Worm (Caenorhabditis elegans) whole organism, L4 larva: ENCODE results near the gene F01D5.3.
A peak's percentile ranks its signal among the peaks of the same experiment; 100 is the strongest.

ENCODE experiments used
- F10B5.3 ChIP-seq: sonication (generic microtip); optimal IDR thresholded peaks from 2 replicates; lab custom pipeline; 2016; ENCODE audit warnings: mild to moderate bottlenecking, missing genetic modification characterization, missing compliant biosample characterization
- F26F4.8 ChIP-seq: fragments of 200-800 bp; sonication (Bioruptor generic); conservative IDR thresholded peaks from 2 replicates; pipeline ENCODE4 v1.3.6; 2022; ENCODE audit warnings: missing genetic modification characterization, missing compliant biosample characterization
- F44E2.7 ChIP-seq: fragments of 200-800 bp; sonication (Bioruptor generic); IDR thresholded peaks from 2 replicates; pipeline ENCODE4 v2.1.2; 2022; ENCODE audit warnings: missing genetic modification characterization, missing compliant biosample characterization
- ZK546.5 ChIP-seq, 2 experiments: sonication (generic microtip); optimal IDR thresholded peaks; 2 replicates each; lab custom pipeline; 2017; ENCODE audit warnings: missing biosample characterization in 2 of 2, missing genetic modification characterization in 2 of 2
- aha-1 ChIP-seq: fragments of 150-350 bp; peaks from one replicate; lab custom pipeline; 2014; ENCODE audit warnings: missing biosample characterization, missing genetic modification characterization
- attf-4 ChIP-seq: sonication (generic microtip); optimal IDR thresholded peaks from 3 replicates; lab custom pipeline; 2017; ENCODE audit warnings: missing biosample characterization, missing genetic modification characterization
- ceh-32 ChIP-seq: sonication (generic microtip); optimal IDR thresholded peaks from 2 replicates; lab custom pipeline; 2016; ENCODE audit warnings: mild to moderate bottlenecking, missing genetic modification characterization, missing compliant biosample characterization; ENCODE audit not compliant: poor library complexity
- ces-1 ChIP-seq: fragments of 150-350 bp; sonication (generic microtip); optimal IDR thresholded peaks from 4 replicates; lab custom pipeline; 2014; ENCODE audit warnings: missing biosample characterization, missing genetic modification reagents, missing genetic modification characterization
- daf-16 ChIP-seq, 3 experiments: sonication (generic microtip); optimal IDR thresholded peaks; 2 replicates each; lab custom pipeline; 2016 to 2017; ENCODE audit warnings: missing genetic modification characterization in 3 of 3, missing genetic modification reagents in 3 of 3, mild to moderate bottlenecking in 2 of 3, missing compliant biosample characterization in 2 of 3, missing biosample characterization in 1 of 3, moderate library complexity in 1 of 3
- dmd-6 ChIP-seq: fragments of 200-800 bp; sonication (Bioruptor generic); IDR thresholded peaks from 2 replicates; pipeline ENCODE4 v1.3.6; 2022; ENCODE audit warnings: missing genetic modification reagents, missing genetic modification characterization, missing compliant biosample characterization
- dve-1 ChIP-seq: sonication (generic microtip); optimal IDR thresholded peaks from 2 replicates; lab custom pipeline; 2017; ENCODE audit warnings: antibody characterized with exemption, mild to moderate bottlenecking, missing genetic modification characterization, missing compliant biosample characterization; ENCODE audit not compliant: insufficient read depth
- egl-27 ChIP-seq: sonication (generic microtip); optimal IDR thresholded peaks from 3 replicates; lab custom pipeline; 2017; ENCODE audit warnings: missing biosample characterization, missing genetic modification reagents, missing genetic modification characterization
- egl-43 ChIP-seq: fragments of 200-800 bp; sonication (Bioruptor generic); IDR thresholded peaks from 2 replicates; pipeline ENCODE4 v1.3.6; 2022; ENCODE audit warnings: missing genetic modification reagents, missing genetic modification characterization, missing compliant biosample characterization
- fkh-10 ChIP-seq: fragments of 150-350 bp; optimal IDR thresholded peaks from 2 replicates; lab custom pipeline; 2014; ENCODE audit warnings: missing biosample characterization, missing genetic modification reagents, missing genetic modification characterization
- hlh-11 ChIP-seq: fragments of 200-800 bp; sonication (Bioruptor generic); optimal IDR thresholded peaks from 2 replicates; lab custom pipeline; 2018; ENCODE audit warnings: mild to moderate bottlenecking, missing genetic modification characterization, missing compliant biosample characterization
- hlh-30 ChIP-seq: sonication (generic microtip); optimal IDR thresholded peaks from 2 replicates; lab custom pipeline; 2017; ENCODE audit warnings: antibody characterized with exemption, mild to moderate bottlenecking, missing genetic modification characterization, missing compliant biosample characterization; ENCODE audit not compliant: insufficient read depth
- hmg-1.1 ChIP-seq: fragments of 200-800 bp; sonication (Bioruptor generic); IDR thresholded peaks from 2 replicates; pipeline ENCODE4 v1.3.6; 2022; ENCODE audit warnings: missing genetic modification reagents, missing genetic modification characterization, missing compliant biosample characterization
- jun-1 ChIP-seq: fragments of 150-350 bp; optimal IDR thresholded peaks from 2 replicates; lab custom pipeline; 2014; ENCODE audit warnings: missing biosample characterization, missing genetic modification reagents, missing genetic modification characterization
- lin-1 ChIP-seq: fragments of 200-800 bp; sonication (Bioruptor generic); IDR thresholded peaks from 2 replicates; pipeline ENCODE4 v1.3.6; 2022; ENCODE audit warnings: missing genetic modification reagents, missing genetic modification characterization, missing compliant biosample characterization
- lin-13 ChIP-seq: fragments of 150-350 bp; optimal IDR thresholded peaks from 2 replicates; lab custom pipeline; 2014; ENCODE audit warnings: missing biosample characterization, missing genetic modification reagents, missing genetic modification characterization
- lin-29 ChIP-seq: fragments of 200-800 bp; sonication (Bioruptor generic); IDR thresholded peaks from 2 replicates; pipeline ENCODE4 v1.3.6; 2022; ENCODE audit warnings: missing genetic modification reagents, missing genetic modification characterization, missing compliant biosample characterization
- madf-5 ChIP-seq, 2 experiments: fragments of 200-800 bp; sonication (Bioruptor generic); IDR thresholded peaks; 2 replicates each; pipeline ENCODE4 v1.3.6; 2022; ENCODE audit warnings: missing compliant biosample characterization in 2 of 2, missing genetic modification characterization in 2 of 2
- madf-9 ChIP-seq: fragments of 200-800 bp; sonication (Bioruptor generic); conservative IDR thresholded peaks from 2 replicates; pipeline ENCODE4 v1.3.6; 2022; ENCODE audit warnings: missing genetic modification reagents, missing genetic modification characterization, missing compliant biosample characterization
- nhr-28 ChIP-seq: fragments of 150-350 bp; optimal IDR thresholded peaks from 2 replicates; lab custom pipeline; 2014; ENCODE audit warnings: missing biosample characterization, missing genetic modification characterization
- nhr-42 ChIP-seq: fragments of 200-800 bp; sonication (Bioruptor generic); IDR thresholded peaks from 2 replicates; pipeline ENCODE4 v1.3.6; 2022; ENCODE audit warnings: missing genetic modification characterization, missing compliant biosample characterization
- nhr-6 ChIP-seq: fragments of 150-350 bp; optimal IDR thresholded peaks from 2 replicates; lab custom pipeline; 2014; ENCODE audit warnings: missing biosample characterization, missing genetic modification characterization
- pqm-1 ChIP-seq: sonication (generic microtip); optimal IDR thresholded peaks from 2 replicates; lab custom pipeline; 2017; ENCODE audit warnings: missing biosample characterization, missing genetic modification characterization
- sdz-12 ChIP-seq: fragments of 200-800 bp; sonication (Bioruptor generic); optimal IDR thresholded peaks from 2 replicates; lab custom pipeline; 2018; ENCODE audit warnings: mild to moderate bottlenecking, missing genetic modification characterization, missing compliant biosample characterization
- snpc-1.2 ChIP-seq: fragments of 200-800 bp; sonication (Bioruptor generic); IDR thresholded peaks from 2 replicates; pipeline ENCODE4 v1.3.6; 2022; ENCODE audit warnings: missing genetic modification reagents, missing genetic modification characterization, missing compliant biosample characterization
- snpc-4 ChIP-seq: fragments of 150-350 bp; optimal IDR thresholded peaks from 2 replicates; lab custom pipeline; 2014; ENCODE audit warnings: missing biosample characterization, missing genetic modification characterization
- spr-3 ChIP-seq: fragments of 200-800 bp; sonication (Bioruptor generic); optimal IDR thresholded peaks from 2 replicates; lab custom pipeline; 2018; ENCODE audit warnings: mild to moderate bottlenecking, missing genetic modification characterization, missing compliant biosample characterization
- tag-97 ChIP-seq: fragments of 200-800 bp; sonication (Bioruptor generic); IDR thresholded peaks from 2 replicates; pipeline ENCODE4 v1.3.6; 2022; ENCODE audit warnings: missing genetic modification characterization, missing compliant biosample characterization
- unc-130 ChIP-seq: sonication (generic microtip); optimal IDR thresholded peaks from 2 replicates; lab custom pipeline; 2016; ENCODE audit warnings: missing genetic modification reagents, missing genetic modification characterization, missing compliant biosample characterization
- unc-39 ChIP-seq: sonication (generic microtip); optimal IDR thresholded peaks from 2 replicates; lab custom pipeline; 2017; ENCODE audit warnings: missing biosample characterization, missing genetic modification characterization
- unc-62 ChIP-seq, 3 experiments: fragments of 150-350 bp in 1 of 3; sonication (generic microtip); optimal IDR thresholded peaks in 2 of 3; peaks in 1 of 3; 1 replicate in 1 of 3; 2 replicates in 2 of 3; lab custom pipeline; 2014 to 2017; ENCODE audit warnings: missing biosample characterization in 3 of 3, missing genetic modification characterization in 3 of 3, missing genetic modification reagents in 3 of 3, missing genotype in 1 of 3
- zfp-3 ChIP-seq: fragments of 200-800 bp; sonication (Bioruptor generic); conservative IDR thresholded peaks from 2 replicates; pipeline ENCODE4 v1.3.6; 2022; ENCODE audit warnings: missing genetic modification reagents, missing genetic modification characterization, missing compliant biosample characterization
- zip-11 ChIP-seq: fragments of 200-800 bp; sonication (Bioruptor generic); IDR thresholded peaks from 2 replicates; pipeline ENCODE4 v1.3.6; 2022; ENCODE audit warnings: missing genetic modification characterization, missing compliant biosample characterization
- zip-2 ChIP-seq: fragments of 150-350 bp; optimal IDR thresholded peaks from 2 replicates; lab custom pipeline; 2014; ENCODE audit warnings: missing biosample characterization, missing genetic modification characterization
- ztf-11 ChIP-seq: fragments of 150-350 bp; optimal IDR thresholded peaks from 2 replicates; lab custom pipeline; 2014; ENCODE audit warnings: missing biosample characterization, missing genetic modification characterization

The F01D5.3 gene

ce11 chrII:14018192-14018591 lies 18.2 kb upstream of the F01D5.3 start (continued):
- no peak for TF ChIP-seq fkh-10 (GFP tag; lab: Kevin White, UChicago)
- TF ChIP-seq unc-130 = peak; percentile 71
- no peak for TF ChIP-seq F26F4.8 (GFP tag; lab: Robert Waterston, UW)
- peak; percentile 81; the same call in 1 of the 2 replicates for TF ChIP-seq egl-43 (GFP tag; lab: Robert Waterston, UW)

- no peak for TF ChIP-seq ZK546.5 (tag; optimal IDR thresholded peaks at IDR 0.05; lab: Kevin White, UChicago)
- no peak for TF ChIP-seq zip-2 (tag; lab: Kevin White, UChicago)
- TF ChIP-seq ceh-32 (tag; lab: Kevin White, UChicago) = no peak
- TF ChIP-seq jun-1 (tag; lab: Kevin White, UChicago) = no peak
- TF ChIP-seq lin-29 (GFP tag; lab: Robert Waterston, UW) = no peak
- no peak for TF ChIP-seq unc-39
- no peak for TF ChIP-seq daf-16 (GFP tag; optimal IDR thresholded peaks at IDR 0.05; lab: Kevin White, UChicago)
- peak; percentile 18 for TF ChIP-seq daf-16 (tag; optimal IDR thresholded peaks at IDR 0.05; lab: Kevin White, UChicago)
- no peak for TF ChIP-seq madf-5 (GFP tag; IDR thresholded peaks at IDR 0.05; lab: Robert Waterston, UW)
- TF ChIP-seq zip-11 = no peak
- peak; percentile 13 for TF ChIP-seq dve-1 (tag; lab: Kevin White, UChicago)
- no peak for TF ChIP-seq attf-4 (tag; lab: Kevin White, UChicago)
- no peak for TF ChIP-seq hlh-30 (tag; lab: Kevin White, UChicago)
These were observed 16.9 kb upstream of the F01D5.3 start, which contains the start of gene cyp-37A1 for ce11 chrII:14016865-14017264. TSS of gene cyp-37A1 (minus strand) at chrII:14016965.

ce11 chrII:14014637-14015036 lies 14.7 kb upstream of the F01D5.3 start:
- TF ChIP-seq dmd-6 (GFP tag; lab: Robert Waterston, UW) = no peak
- peak; percentile 93 for TF ChIP-seq aha-1 (tag; lab: Kevin White, UChicago)
- no peak for TF ChIP-seq sdz-12 (GFP tag; lab: Kevin White, UChicago)
- TF ChIP-seq lin-1 (GFP tag; lab: Robert Waterston, UW) = no peak
- 0 out of 2 replicates have a peak, but pooled peaks have one; percentile 29 for TF ChIP-seq F44E2.7 (GFP tag; lab: Robert Waterston, UW)
- no peak for TF ChIP-seq nhr-6
- no peak for TF ChIP-seq zip-2 (tag; lab: Kevin White, UChicago)
- no peak for TF ChIP-seq ztf-11 (tag; lab: Kevin White, UChicago)
- no peak for TF ChIP-seq madf-9 (GFP tag; lab: Robert Waterston, UW)
- TF ChIP-seq egl-27 = no peak

- TF ChIP-seq unc-62 (GFP tag; optimal IDR thresholded peaks at IDR 0.05 in 1 of 2; lab: Kevin White, UChicago) (peak in 1 of 2 experiments; percentile 58), unc-62 (tag; optimal IDR thresholded peaks at IDR 0.05; lab: Kevin White, UChicago) (no peak), nhr-42 (GFP tag; lab: Robert Waterston, UW) (0 out of 2 replicates have a peak, but pooled peaks have one; percentile 52), F10B5.3 (tag; lab: Kevin White, UChicago) (no peak), madf-5 (GFP tag; IDR thresholded peaks at IDR 0.05; lab: Robert Waterston, UW) (no peak), dmd-6 (GFP tag; lab: Robert Waterston, UW) (peak; percentile 14; the same call in 1 of the 2 replicates), snpc-4 (no peak), daf-16 (GFP tag; optimal IDR thresholded peaks at IDR 0.05; lab: Kevin White, UChicago) (no peak), daf-16 (tag; optimal IDR thresholded peaks at IDR 0.05; lab: Kevin White, UChicago) (peak; percentile 45), hlh-11 (tag; lab: Kevin White, UChicago) (peak; percentile 7), egl-43 (GFP tag; lab: Robert Waterston, UW) (0 out of 2 replicates have a peak, but pooled peaks have one; percentile 30), zfp-3 (GFP tag; lab: Robert Waterston, UW) (0 out of 2 replicates have a peak, but pooled peaks have one; percentile 18), lin-13 (GFP tag; lab: Kevin White, UChicago) (peak; percentile 63), nhr-6 (no peak), hmg-1.1 (GFP tag; lab: Robert Waterston, UW) (no peak), spr-3 (GFP tag; lab: Kevin White, UChicago) (no peak), tag-97 (no peak), snpc-1.2 (GFP tag; lab: Robert Waterston, UW) (no peak), dve-1 (tag; lab: Kevin White, UChicago) (peak; percentile 4), nhr-28 (tag; lab: Kevin White, UChicago) (peak; percentile 41), pqm-1 (peak; percentile 80), unc-39 (no peak), ces-1 (GFP tag; lab: Kevin White, UChicago) (no peak)
These were observed 10.9 kb upstream of the F01D5.3 start, which contains the start of gene F01D5.8 for ce11 chrII:14010656-14011376. TSS of gene F01D5.8 (plus strand) at chrII:14010706.
